Worm (Caenorhabditis elegans) whole organism, early embryonic: ENCODE results near the gene lin-8.

Source experiments
- B0310.2 ChIP-seq: sonication (generic microtip); optimal IDR thresholded peaks from 2 replicates; lab custom pipeline; 2016; ENCODE audit warnings: mild to moderate bottlenecking, missing genetic modification characterization, missing compliant biosample characterization
- F13C5.2 ChIP-seq: sonication (generic microtip); optimal IDR thresholded peaks from 2 replicates; lab custom pipeline; 2017; ENCODE audit warnings: mild to moderate bottlenecking, missing genetic modification characterization, inconsistent platforms, missing compliant biosample characterization
- aly-1 ChIP-seq: sonication (generic microtip); optimal IDR thresholded peaks from 2 replicates; lab custom pipeline; 2016; ENCODE audit warnings: missing genetic modification characterization, missing compliant biosample characterization
- ama-1 ChIP-seq: fragments of 150-350 bp; optimal IDR thresholded peaks from 2 replicates; lab custom pipeline; 2014
- ceh-13 ChIP-seq: fragments of 200-800 bp; sonication (Bioruptor generic); optimal IDR thresholded peaks from 2 replicates; lab custom pipeline; 2018; ENCODE audit warnings: mild to moderate bottlenecking, missing genetic modification characterization, missing compliant biosample characterization
- ceh-36 ChIP-seq: sonication (generic microtip); optimal IDR thresholded peaks from 2 replicates; lab custom pipeline; 2016; ENCODE audit warnings: missing genetic modification characterization, inconsistent platforms, missing compliant biosample characterization
- ets-7 ChIP-seq: sonication (generic microtip); optimal IDR thresholded peaks from 2 replicates; lab custom pipeline; 2016; ENCODE audit warnings: missing genotype, missing genetic modification characterization, missing compliant biosample characterization
- flt-1 ChIP-seq: fragments of 200-800 bp; sonication (Bioruptor generic); IDR thresholded peaks from 2 replicates; pipeline ENCODE4 v1.3.6; 2022; ENCODE audit warnings: missing genetic modification characterization, missing compliant biosample characterization
- hmbx-1 ChIP-seq: sonication (generic microtip); optimal IDR thresholded peaks from 2 replicates; lab custom pipeline; 2016; ENCODE audit warnings: mild to moderate bottlenecking, missing genetic modification characterization, missing compliant biosample characterization
- hmg-4 ChIP-seq: fragments of 200-800 bp; sonication (Bioruptor generic); optimal IDR thresholded peaks from 2 replicates; lab custom pipeline; 2018; ENCODE audit warnings: mild to moderate bottlenecking, missing genetic modification characterization, missing compliant biosample characterization
- hnd-1 ChIP-seq: sonication (generic microtip); optimal IDR thresholded peaks from 2 replicates; lab custom pipeline; 2016; ENCODE audit warnings: missing genetic modification characterization, missing compliant biosample characterization
- pes-1 ChIP-seq: fragments of 200-800 bp; sonication (Bioruptor generic); IDR thresholded peaks from 2 replicates; pipeline ENCODE4 v1.3.6; 2022; ENCODE audit warnings: missing genetic modification reagents, missing genetic modification characterization, missing compliant biosample characterization
- scrt-1 ChIP-seq: fragments of 200-800 bp; sonication (Bioruptor generic); IDR thresholded peaks from 2 replicates; pipeline ENCODE4 v1.3.6; 2022; ENCODE audit warnings: missing genetic modification characterization, missing compliant biosample characterization
- sea-1 ChIP-seq: fragments of 200-800 bp; sonication (Bioruptor generic); conservative IDR thresholded peaks from 2 replicates; pipeline ENCODE4 v1.3.6; 2022; ENCODE audit warnings: missing genetic modification characterization, missing compliant biosample characterization
- tbx-11 ChIP-seq: fragments of 200-800 bp; sonication (Bioruptor generic); IDR thresholded peaks from 2 replicates; pipeline ENCODE4 v1.3.6; 2022; ENCODE audit warnings: missing genetic modification characterization, missing compliant biosample characterization
- tbx-37 ChIP-seq: fragments of 200-800 bp; sonication (Bioruptor generic); conservative IDR thresholded peaks from 2 replicates; pipeline ENCODE4 v1.3.6; 2022; ENCODE audit warnings: missing genetic modification reagents, missing genetic modification characterization, missing compliant biosample characterization
- tra-4 ChIP-seq: sonication (generic microtip); optimal IDR thresholded peaks from 2 replicates; lab custom pipeline; 2017; ENCODE audit warnings: missing genetic modification characterization, missing compliant biosample characterization

The lin-8 gene

ce11 chrII:3063984-3064383, 7.4 kb downstream of the lin-8 start:
- TF ChIP-seq aly-1 (no peak), B0310.2 (tag; lab: Kevin White, UChicago) (no peak), sea-1 (GFP tag; lab: Robert Waterston, UW) (no peak), ceh-13 (GFP tag; lab: Kevin White, UChicago) (no peak), pes-1 (GFP tag; lab: Robert Waterston, UW) (no peak), hmbx-1 (no peak), tbx-37 (GFP tag; lab: Robert Waterston, UW) (no peak), ceh-36 (tag; lab: Kevin White, UChicago) (no peak), hnd-1 (tag; lab: Kevin White, UChicago) (no peak), ama-1 (lab: Kevin White, UChicago) (no peak), tbx-11 (no peak)

- TF ChIP-seq hmbx-1 (no peak), pes-1 (GFP tag; lab: Robert Waterston, UW) (no peak), scrt-1 (GFP tag; lab: Robert Waterston, UW) (no peak), ets-7 (tag; lab: Kevin White, UChicago) (no peak), ceh-36 (tag; lab: Kevin White, UChicago) (no peak), flt-1 (GFP tag; lab: Robert Waterston, UW) (no peak), ceh-13 (GFP tag; lab: Kevin White, UChicago) (no peak), F13C5.2 (tag; lab: Kevin White, UChicago) (no peak), aly-1 (no peak), ama-1 (lab: Kevin White, UChicago) (no peak), hmg-4 (GFP tag; lab: Kevin White, UChicago) (no peak), tbx-37 (GFP tag; lab: Robert Waterston, UW) (no peak), tbx-11 (no peak)
Measured at ce11 chrII:3064631-3065030, 8.0 kb downstream of the lin-8 start.

- TF ChIP-seq F13C5.2 (tag; lab: Kevin White, UChicago) = no peak
- TF ChIP-seq tbx-11 = no peak
- TF ChIP-seq hmbx-1 = no peak
- TF ChIP-seq B0310.2 (tag; lab: Kevin White, UChicago) = no peak
- TF ChIP-seq scrt-1 (GFP tag; lab: Robert Waterston, UW) = no peak
- TF ChIP-seq tra-4 (tag; lab: Kevin White, UChicago) = no peak
- TF ChIP-seq hnd-1 (tag; lab: Kevin White, UChicago) = no peak
- TF ChIP-seq ceh-36 (tag; lab: Kevin White, UChicago) = no peak
- TF ChIP-seq aly-1 = no peak
- TF ChIP-seq tbx-37 (GFP tag; lab: Robert Waterston, UW) = no peak
- TF ChIP-seq sea-1 (GFP tag; lab: Robert Waterston, UW) = no peak
- no peak for TF ChIP-seq ets-7 (tag; lab: Kevin White, UChicago)
- no peak for TF ChIP-seq pes-1 (GFP tag; lab: Robert Waterston, UW)
- TF ChIP-seq ama-1 (lab: Kevin White, UChicago) = no peak
- no peak for TF ChIP-seq ceh-13 (GFP tag; lab: Kevin White, UChicago)
- TF ChIP-seq hmg-4 (GFP tag; lab: Kevin White, UChicago) = no peak
- no peak for TF ChIP-seq flt-1 (GFP tag; lab: Robert Waterston, UW)
Measured at ce11 chrII:3065086-3065485, 8.5 kb downstream of the lin-8 start.

ce11 chrII:3066401-3066800, 9.8 kb downstream of the lin-8 start:
- no peak for TF ChIP-seq ceh-13 (GFP tag; lab: Kevin White, UChicago)
- no peak for TF ChIP-seq pes-1 (GFP tag; lab: Robert Waterston, UW)
- no peak for TF ChIP-seq ama-1 (lab: Kevin White, UChicago)
- TF ChIP-seq scrt-1 (GFP tag; lab: Robert Waterston, UW) = no peak
- TF ChIP-seq tbx-11 = no peak
- no peak for TF ChIP-seq F13C5.2 (tag; lab: Kevin White, UChicago)
- no peak for TF ChIP-seq sea-1 (GFP tag; lab: Robert Waterston, UW)
- TF ChIP-seq tra-4 (tag; lab: Kevin White, UChicago) = no peak
- TF ChIP-seq ceh-36 (tag; lab: Kevin White, UChicago) = no peak

ce11 chrII:3067447-3067846, 10.8 kb downstream of the lin-8 start:
- TF ChIP-seq flt-1 (GFP tag; lab: Robert Waterston, UW) (no peak), ama-1 (lab: Kevin White, UChicago) (no peak), pes-1 (GFP tag; lab: Robert Waterston, UW) (no peak), tbx-11 (no peak), ceh-36 (tag; lab: Kevin White, UChicago) (no peak), tra-4 (tag; lab: Kevin White, UChicago) (no peak), aly-1 (no peak)

ce11 chrII:3067896-3068295, 11.3 kb downstream of the lin-8 start:
- TF ChIP-seq ceh-13 (GFP tag; lab: Kevin White, UChicago) (no peak), tbx-11 (no peak), hmg-4 (GFP tag; lab: Kevin White, UChicago) (no peak), tbx-37 (GFP tag; lab: Robert Waterston, UW) (no peak), tra-4 (tag; lab: Kevin White, UChicago) (no peak), pes-1 (GFP tag; lab: Robert Waterston, UW) (no peak), ama-1 (lab: Kevin White, UChicago) (no peak), aly-1 (no peak), ets-7 (tag; lab: Kevin White, UChicago) (no peak), ceh-36 (tag; lab: Kevin White, UChicago) (no peak), scrt-1 (GFP tag; lab: Robert Waterston, UW) (no peak), hmbx-1 (no peak), B0310.2 (tag; lab: Kevin White, UChicago) (no peak), sea-1 (GFP tag; lab: Robert Waterston, UW) (no peak), hnd-1 (tag; lab: Kevin White, UChicago) (no peak), flt-1 (GFP tag; lab: Robert Waterston, UW) (no peak), F13C5.2 (tag; lab: Kevin White, UChicago) (no peak)

ce11 chrII:3068646-3069045, 12.0 kb downstream of the lin-8 start:
- no peak for TF ChIP-seq hmbx-1
